Fruit fly (Drosophila melanogaster) whole organism, prepupa: ENCODE measurements around the gene Ogdh.

Source experiments
- Blimp-1 ChIP-seq: fragments of 200-800 bp; sonication (Bioruptor generic); optimal IDR thresholded peaks from 3 replicates; lab custom pipeline; 2017; ENCODE audit warnings: missing biosample characterization, missing genetic modification characterization, mild to moderate bottlenecking, moderate library complexity, missing genetic modification reagents
- CG10631 ChIP-seq: fragments of 200-800 bp; sonication (Bioruptor generic); optimal IDR thresholded peaks from 2 replicates; lab custom pipeline; 2016; ENCODE audit warnings: missing biosample characterization, missing genetic modification characterization
- CG11902 ChIP-seq: fragments of 200-800 bp; sonication (Bioruptor generic); optimal IDR thresholded peaks from 3 replicates; lab custom pipeline; 2016; ENCODE audit warnings: missing biosample characterization, missing genetic modification characterization
- CG15336 ChIP-seq: fragments of 200-800 bp; sonication (Bioruptor generic); IDR thresholded peaks from 2 replicates; pipeline ENCODE4 v1.3.6; 2022; ENCODE audit warnings: missing biosample characterization, missing genetic modification characterization
- CG1621 ChIP-seq: fragments of 200-800 bp; sonication (Bioruptor generic); optimal IDR thresholded peaks from 3 replicates; lab custom pipeline; 2018; ENCODE audit warnings: missing biosample characterization, mild to moderate bottlenecking, missing genetic modification characterization
- CG16779 ChIP-seq: fragments of 200-800 bp; sonication (Bioruptor generic); optimal IDR thresholded peaks from 3 replicates; lab custom pipeline; 2017; ENCODE audit warnings: missing biosample characterization, mild to moderate bottlenecking, missing genetic modification characterization
- CG31627 ChIP-seq: fragments of 200-800 bp; sonication (Bioruptor generic); optimal IDR thresholded peaks from 3 replicates; lab custom pipeline; 2016; ENCODE audit warnings: missing biosample characterization, missing genetic modification characterization
- CG34406 ChIP-seq: fragments of 200-800 bp; sonication (Bioruptor generic); optimal IDR thresholded peaks from 3 replicates; lab custom pipeline; 2016; ENCODE audit warnings: missing biosample characterization, missing genetic modification characterization
- CG3919 ChIP-seq: fragments of 200-800 bp; sonication (Bioruptor generic); optimal IDR thresholded peaks from 3 replicates; lab custom pipeline; 2016; ENCODE audit warnings: missing biosample characterization, missing genetic modification characterization
- CG4318 ChIP-seq: fragments of 200-800 bp; sonication (Bioruptor generic); optimal IDR thresholded peaks from 3 replicates; lab custom pipeline; 2017; ENCODE audit warnings: missing biosample characterization, mild to moderate bottlenecking, missing genetic modification characterization
- CG6163 ChIP-seq: fragments of 200-800 bp; sonication (Bioruptor generic); IDR thresholded peaks from 3 replicates; pipeline ENCODE4 v1.3.6; 2022; ENCODE audit warnings: missing biosample characterization, missing genetic modification characterization
- CG6276 ChIP-seq: fragments of 200-800 bp; sonication (Bioruptor generic); optimal IDR thresholded peaks from 2 replicates; lab custom pipeline; 2017; ENCODE audit warnings: missing biosample characterization, mild to moderate bottlenecking, missing genetic modification characterization
- CG6808 ChIP-seq: fragments of 200-800 bp; sonication (Bioruptor generic); optimal IDR thresholded peaks from 3 replicates; lab custom pipeline; 2017; ENCODE audit warnings: missing biosample characterization, missing genetic modification characterization, mild to moderate bottlenecking, moderate library complexity, missing genetic modification reagents
- CG6854 ChIP-seq: fragments of 200-800 bp; sonication (Bioruptor generic); optimal IDR thresholded peaks from 2 replicates; lab custom pipeline; 2017; ENCODE audit warnings: missing biosample characterization, mild to moderate bottlenecking, missing genetic modification characterization
- CG8632 ChIP-seq: fragments of 200-800 bp; sonication (Bioruptor generic); optimal IDR thresholded peaks from 3 replicates; lab custom pipeline; 2016; ENCODE audit warnings: missing biosample characterization, missing genetic modification characterization
- CG9139 ChIP-seq: fragments of 200-800 bp; sonication (Bioruptor generic); optimal IDR thresholded peaks from 3 replicates; lab custom pipeline; 2017; ENCODE audit warnings: missing biosample characterization, mild to moderate bottlenecking, missing genetic modification characterization
- Eip93F ChIP-seq: fragments of 200-800 bp; sonication (Bioruptor generic); optimal IDR thresholded peaks from 2 replicates; lab custom pipeline; 2016; ENCODE audit warnings: missing biosample characterization, mild to moderate bottlenecking, missing genetic modification characterization
- Ets96B ChIP-seq: fragments of 200-800 bp; optimal IDR thresholded peaks from 2 replicates; lab custom pipeline; 2019; ENCODE audit warnings: missing biosample characterization, mild to moderate bottlenecking, missing genetic modification characterization, moderate library complexity
- Gug ChIP-seq: fragments of 200-800 bp; sonication (Bioruptor generic); IDR thresholded peaks from 2 replicates; pipeline ENCODE4 v1.3.6; 2022; ENCODE audit warnings: missing biosample characterization, missing genetic modification characterization
- Hr4 ChIP-seq: fragments of 200-800 bp; sonication (Bioruptor generic); optimal IDR thresholded peaks from 3 replicates; lab custom pipeline; 2016; ENCODE audit warnings: missing biosample characterization, missing genetic modification characterization
- Lpt ChIP-seq: fragments of 200-800 bp; sonication (Bioruptor generic); optimal IDR thresholded peaks from 3 replicates; lab custom pipeline; 2016; ENCODE audit warnings: missing biosample characterization, missing genetic modification characterization
- OdsH ChIP-seq: fragments of 200-800 bp; sonication (Bioruptor generic); optimal IDR thresholded peaks from 3 replicates; lab custom pipeline; 2016; ENCODE audit warnings: missing biosample characterization, missing genetic modification characterization
- Smox ChIP-seq: fragments of 200-800 bp; sonication (Bioruptor generic); optimal IDR thresholded peaks from 3 replicates; lab custom pipeline; 2016; ENCODE audit warnings: missing biosample characterization, missing genetic modification characterization
- Sox102F ChIP-seq: fragments of 200-800 bp; sonication (Bioruptor generic); optimal IDR thresholded peaks from 2 replicates; lab custom pipeline; 2016; ENCODE audit warnings: missing biosample characterization, mild to moderate bottlenecking, missing genetic modification characterization
- Sox14 ChIP-seq: fragments of 200-800 bp; sonication (Bioruptor generic); optimal IDR thresholded peaks from 3 replicates; lab custom pipeline; 2016; ENCODE audit warnings: missing biosample characterization, missing genetic modification characterization
- Sox15 ChIP-seq: fragments of 200-800 bp; sonication (Bioruptor generic); optimal IDR thresholded peaks from 3 replicates; lab custom pipeline; 2016; ENCODE audit warnings: missing biosample characterization, missing genetic modification characterization
- acj6 ChIP-seq: fragments of 200-800 bp; sonication (Bioruptor generic); optimal IDR thresholded peaks from 3 replicates; lab custom pipeline; 2016; ENCODE audit warnings: missing biosample characterization, missing genetic modification characterization
- cyc ChIP-seq: fragments of 200-800 bp; sonication (Bioruptor generic); optimal IDR thresholded peaks from 3 replicates; lab custom pipeline; 2016; ENCODE audit warnings: missing biosample characterization, missing genetic modification characterization
- dsx ChIP-seq: fragments of 200-800 bp; optimal IDR thresholded peaks from 3 replicates; lab custom pipeline; 2019; ENCODE audit warnings: missing biosample characterization, mild to moderate bottlenecking, missing genetic modification characterization, moderate library complexity; ENCODE audit not compliant: poor library complexity, severe bottlenecking
- esn ChIP-seq: fragments of 200-800 bp; sonication (Bioruptor generic); optimal IDR thresholded peaks from 2 replicates; lab custom pipeline; 2016; ENCODE audit warnings: missing biosample characterization, mild to moderate bottlenecking, missing genetic modification characterization, moderate library complexity
- fd59A ChIP-seq: fragments of 200-800 bp; sonication (Bioruptor generic); optimal IDR thresholded peaks from 2 replicates; lab custom pipeline; 2017; ENCODE audit warnings: missing biosample characterization, mild to moderate bottlenecking, missing genetic modification characterization, missing genetic modification reagents
- fd85E ChIP-seq: fragments of 200-800 bp; sonication (Bioruptor generic); optimal IDR thresholded peaks from 3 replicates; lab custom pipeline; 2016; ENCODE audit warnings: missing biosample characterization, missing genetic modification characterization
- fkh ChIP-seq: fragments of 200-800 bp; sonication (Bioruptor generic); optimal IDR thresholded peaks from 3 replicates; lab custom pipeline; 2017; ENCODE audit warnings: missing biosample characterization, mild to moderate bottlenecking, missing genetic modification characterization, moderate library complexity
- lz ChIP-seq: fragments of 200-800 bp; sonication (Bioruptor generic); optimal IDR thresholded peaks from 3 replicates; lab custom pipeline; 2016; ENCODE audit warnings: missing biosample characterization, missing genetic modification characterization
- net ChIP-seq: fragments of 200-800 bp; sonication (Bioruptor generic); optimal IDR thresholded peaks from 3 replicates; lab custom pipeline; 2016; ENCODE audit warnings: missing biosample characterization, missing genetic modification characterization
- pdm3 ChIP-seq: fragments of 200-800 bp; sonication (Bioruptor generic); optimal IDR thresholded peaks from 3 replicates; lab custom pipeline; 2016; ENCODE audit warnings: missing biosample characterization, missing genetic modification characterization
- spab ChIP-seq: fragments of 200-800 bp; sonication (Bioruptor generic); optimal IDR thresholded peaks from 2 replicates; lab custom pipeline; 2017; ENCODE audit warnings: missing biosample characterization, mild to moderate bottlenecking, missing genetic modification characterization, missing genetic modification reagents
- ss ChIP-seq, 2 experiments: fragments of 200-800 bp; sonication (Bioruptor generic); optimal IDR thresholded peaks; 2 replicates in 1 of 2; 3 replicates in 1 of 2; lab custom pipeline; 2017 to 2018; ENCODE audit warnings: mild to moderate bottlenecking in 2 of 2, missing biosample characterization in 2 of 2, missing genetic modification characterization in 2 of 2, moderate library complexity in 1 of 2
- svp ChIP-seq: fragments of 200-800 bp; sonication (Bioruptor generic); peaks from one replicate; lab custom pipeline; 2016; ENCODE audit warnings: missing biosample characterization, missing genetic modification characterization
- vri ChIP-seq: fragments of 200-800 bp; sonication (Bioruptor generic); optimal IDR thresholded peaks from 3 replicates; lab custom pipeline; 2016; ENCODE audit warnings: missing biosample characterization, mild to moderate bottlenecking, missing genetic modification characterization

Gene Ogdh

dm6 chr3L:17002140-17002849 is 47.7 kb downstream of the Ogdh start:
- peak; percentile 96 for TF ChIP-seq svp (GFP tag; lab: Kevin White, UChicago)
- peak; percentile 11 for TF ChIP-seq CG6854 (GFP tag; lab: Kevin White, UChicago)
- peak; percentile 6 for TF ChIP-seq dsx (GFP tag; lab: Kevin White, UChicago)
- TF ChIP-seq ss (GFP tag; optimal IDR thresholded peaks at IDR 0.05; lab: Kevin White, UChicago), result peak; percentile 17 to 46
- peak; percentile 54 for TF ChIP-seq vri (GFP tag; lab: Kevin White, UChicago)
- no peak for TF ChIP-seq Sox14 (GFP tag; lab: Kevin White, UChicago)
- no peak for TF ChIP-seq CG3919 (GFP tag; lab: Kevin White, UChicago)
- TF ChIP-seq CG6163 (GFP tag; lab: Robert Waterston, UW), result 0 out of 3 replicates have a peak, but pooled peaks have one; percentile 44

DNA sequence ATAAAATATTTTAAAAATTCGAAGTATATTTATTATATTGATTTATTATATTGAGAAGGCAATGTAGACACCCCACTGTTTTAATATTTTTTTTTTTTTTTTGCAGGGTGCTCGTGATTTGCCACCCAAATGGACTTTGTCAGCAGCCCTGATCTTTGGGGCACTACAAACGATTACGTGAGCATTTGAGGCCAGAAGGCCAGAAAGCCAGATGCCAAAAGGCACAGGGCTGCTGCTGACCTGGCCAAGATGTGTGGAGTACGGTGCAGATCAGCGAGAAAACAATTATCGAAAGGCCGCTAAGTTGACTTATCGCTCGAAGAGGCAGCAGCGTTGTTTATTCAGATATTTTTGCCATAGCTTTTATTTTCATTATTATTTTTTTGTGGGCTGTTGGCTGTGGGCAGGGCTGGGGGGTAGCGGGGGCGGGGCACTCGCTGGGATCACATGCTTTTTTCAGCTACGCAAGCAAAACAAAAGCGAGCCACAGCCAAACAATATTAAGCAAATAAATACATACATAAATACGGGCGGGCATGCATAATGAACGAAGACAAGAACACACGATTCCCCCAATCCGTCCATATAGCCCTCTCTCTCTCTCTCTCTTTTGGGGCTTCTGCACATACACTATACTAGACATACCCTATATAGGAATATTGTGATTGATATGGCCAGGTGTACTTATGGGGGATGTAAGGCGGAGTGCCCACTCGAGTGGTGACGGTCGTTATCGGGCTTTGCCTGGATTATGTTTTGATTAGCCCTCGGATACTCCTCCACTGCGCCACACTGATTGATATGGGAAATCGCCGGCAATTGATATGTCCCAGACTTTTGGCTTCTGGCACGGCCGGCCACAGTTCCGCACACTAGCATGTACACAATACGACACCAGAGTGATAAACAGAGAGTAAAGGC is 48.9 kb downstream of the Ogdh start:
- TF ChIP-seq svp (GFP tag; lab: Kevin White, UChicago), result peak; percentile 69
- peak; percentile 96 for TF ChIP-seq fkh (GFP tag; lab: Kevin White, UChicago)
- no peak for TF ChIP-seq spab (GFP tag; lab: Kevin White, UChicago)
- TF ChIP-seq OdsH, result no peak
- no peak for TF ChIP-seq fd59A (GFP tag; lab: Kevin White, UChicago)
- TF ChIP-seq Sox15 (GFP tag; lab: Kevin White, UChicago), result no peak
- TF ChIP-seq CG6276, result no peak
- TF ChIP-seq CG4318, result no peak
- no peak for TF ChIP-seq Hr4 (GFP tag; lab: Kevin White, UChicago)
- TF ChIP-seq CG6808, result no peak
- peak; percentile 47 for TF ChIP-seq vri (GFP tag; lab: Kevin White, UChicago)
- no peak for TF ChIP-seq Eip93F (GFP tag; lab: Kevin White, UChicago)
- no peak for TF ChIP-seq Gug
- TF ChIP-seq acj6 (GFP tag; lab: Kevin White, UChicago), result no peak

dm6 chr3L:17004218-17004759 is 49.7 kb downstream of the Ogdh start:
- TF ChIP-seq CG6808, result peak; percentile 94
- peak; percentile 91 for TF ChIP-seq spab (GFP tag; lab: Kevin White, UChicago)
- peak; percentile 79 for TF ChIP-seq Sox102F (GFP tag; lab: Kevin White, UChicago)
- peak; percentile 84 for TF ChIP-seq CG6163 (GFP tag; lab: Robert Waterston, UW)
- TF ChIP-seq fd85E, result peak; percentile 71
- TF ChIP-seq Sox14 (GFP tag; lab: Kevin White, UChicago), result peak; percentile 92
- peak; percentile 86 for TF ChIP-seq CG9139 (GFP tag; lab: Kevin White, UChicago)
- peak; percentile 93 for TF ChIP-seq acj6 (GFP tag; lab: Kevin White, UChicago)
- peak; percentile 82 for TF ChIP-seq Lpt (GFP tag; lab: Kevin White, UChicago)
- peak; percentile 85 for TF ChIP-seq Smox
- TF ChIP-seq CG34406 (GFP tag; lab: Kevin White, UChicago), result peak; percentile 88
- TF ChIP-seq CG10631 (GFP tag; lab: Kevin White, UChicago), result peak; percentile 91
- TF ChIP-seq Sox15 (GFP tag; lab: Kevin White, UChicago), result peak; percentile 92
- TF ChIP-seq Eip93F (GFP tag; lab: Kevin White, UChicago), result no peak
- TF ChIP-seq Blimp-1 (GFP tag; lab: Kevin White, UChicago), result peak; percentile 47
- TF ChIP-seq lz, result peak; percentile 89
- peak; percentile 85 for TF ChIP-seq Gug
- TF ChIP-seq CG8632 (GFP tag; lab: Kevin White, UChicago), result peak; percentile 92
- no peak for TF ChIP-seq CG6854 (GFP tag; lab: Kevin White, UChicago)
- TF ChIP-seq CG3919 (GFP tag; lab: Kevin White, UChicago), result peak; percentile 92
- TF ChIP-seq pdm3 (GFP tag; lab: Kevin White, UChicago), result peak; percentile 93
- TF ChIP-seq fd59A (GFP tag; lab: Kevin White, UChicago), result peak; percentile 92
- TF ChIP-seq CG31627 (GFP tag; lab: Kevin White, UChicago), result peak; percentile 84
- TF ChIP-seq svp (GFP tag; lab: Kevin White, UChicago), result peak; percentile 92
- peak; percentile 83 for TF ChIP-seq CG16779 (tag; lab: Kevin White, UChicago)
- TF ChIP-seq CG4318, result peak; percentile 83
- peak; percentile 93 for TF ChIP-seq CG1621 (tag; lab: Kevin White, UChicago)
- peak; percentile 90 for TF ChIP-seq net
- TF ChIP-seq CG11902 (GFP tag; lab: Kevin White, UChicago), result peak; percentile 85
- TF ChIP-seq CG15336 (GFP tag; lab: Robert Waterston, UW), result peak; percentile 93
- TF ChIP-seq ss (GFP tag; optimal IDR thresholded peaks at IDR 0.05; lab: Kevin White, UChicago), result peak; percentile 92
- TF ChIP-seq Ets96B (tag; lab: Kevin White, UChicago), result peak; percentile 95
- peak; percentile 87 for TF ChIP-seq cyc
- TF ChIP-seq esn (GFP tag; lab: Kevin White, UChicago), result peak; percentile 89
